Worm (Caenorhabditis elegans): ENCODE measurements around the gene gsto-2.

DNA sequence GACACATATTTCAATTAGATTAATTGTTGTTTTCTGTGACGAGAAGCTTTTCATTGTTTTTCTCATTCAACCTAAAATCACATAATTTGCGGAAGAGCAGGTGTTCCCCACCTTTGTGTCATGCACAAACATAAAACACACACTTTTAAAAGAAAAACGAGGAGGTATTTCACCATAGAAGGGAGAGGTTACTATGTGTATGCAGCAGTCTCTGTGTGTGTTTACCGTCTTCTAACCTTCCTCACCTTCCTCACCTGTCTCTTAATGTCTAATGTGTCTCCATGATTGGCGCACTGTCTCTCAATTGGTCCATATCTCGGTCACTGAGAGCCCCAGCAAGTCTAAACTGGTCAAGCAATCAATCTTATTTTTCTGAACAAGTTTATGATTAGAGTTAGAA lies 48.2 kb upstream of the gsto-2 start:
- TF ChIP-seq him-1 (tag; optimal IDR thresholded peaks at IDR 0.05) (no peak), dao-5 (tag; optimal IDR thresholded peaks at IDR 0.05) (no peak), W03F9.2 (tag; optimal IDR thresholded peaks at IDR 0.05) (no peak)

All from whole organism, L4/young adult.